Worm (Caenorhabditis elegans): ENCODE measurements around the gene F22E5.21.

The F22E5.21 gene

DNA sequence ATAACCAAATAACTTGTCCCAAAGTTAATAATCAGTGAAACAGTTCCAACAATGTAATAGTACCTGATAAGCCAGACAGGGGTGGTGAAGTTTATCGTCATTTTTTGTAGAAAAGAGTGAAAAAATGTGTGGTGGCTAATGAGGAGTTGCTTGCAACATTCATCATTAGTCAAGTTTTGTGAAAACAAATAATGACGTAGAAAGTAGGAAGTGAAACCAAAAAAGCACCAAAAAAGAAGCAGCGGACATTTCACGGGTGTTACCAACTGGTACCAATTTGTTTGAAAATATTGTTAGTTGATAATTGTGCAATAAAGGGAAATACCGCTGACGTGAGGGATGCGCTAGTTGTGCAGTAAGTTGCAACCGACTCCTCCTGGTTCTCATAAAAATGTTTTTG lies 51.8 kb downstream of the F22E5.21 start, which contains the start of gene sri-36:
TSS of gene sri-36 (minus strand) at position 101 of the 400 bp plus-strand sequence.
- peak; percentile 13 for TF ChIP-seq elt-2 (tag; optimal IDR thresholded peaks at IDR 0.05)
- TF ChIP-seq ceh-28 (tag; optimal IDR thresholded peaks at IDR 0.05) = no peak

Measured in whole organism, L3 larva.